ENCODE assay signal across 4 fruit fly cellular contexts in the genomic region with DNA sequence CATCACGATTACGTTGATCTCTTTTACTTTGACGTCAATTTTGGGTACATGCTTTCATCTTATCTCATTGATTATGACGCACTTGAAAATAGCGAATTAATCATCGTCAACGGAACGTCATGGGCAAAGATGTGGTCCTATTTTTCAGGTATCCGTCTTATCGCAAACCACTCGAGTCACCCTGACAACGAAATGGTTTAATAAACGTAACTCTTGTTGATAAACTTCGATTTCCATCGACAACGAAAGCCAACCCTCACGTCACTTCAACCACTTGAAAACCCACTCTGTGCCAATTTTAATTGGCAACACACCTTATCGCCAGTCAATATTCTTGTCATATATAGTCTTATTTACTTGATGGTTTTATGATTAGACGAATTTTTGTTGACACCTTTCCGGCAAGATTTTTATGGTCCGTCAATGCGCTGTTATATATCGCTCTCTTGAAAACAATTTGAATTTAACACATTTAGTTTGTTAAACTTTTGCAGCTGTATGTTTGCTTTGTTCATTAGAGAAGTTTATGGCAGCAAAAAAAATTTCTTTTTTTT.
TF ChIP-seq lines count a peak whose summit lies in the region.

No protein-coding gene starts in this region.

- no peak for TF ChIP-seq CTCF in whole organism, embryonic (GFP tag; optimal IDR thresholded peaks at IDR 0.05; lab: Kevin White, UChicago)

TF ChIP-seq in whole organism, adult, 20 proteins besides CTCF, POLR2A, EP300 and RAD21:
- TF ChIP-seq Clk (GFP tag; optimal IDR thresholded peaks at IDR 0.05; lab: Kevin White, UChicago) (no peak), pad (GFP tag; optimal IDR thresholded peaks at IDR 0.05; lab: Kevin White, UChicago) (no peak), CG12768 (GFP tag; optimal IDR thresholded peaks at IDR 0.05; lab: Kevin White, UChicago) (peak; percentile 1), cic (GFP tag; optimal IDR thresholded peaks at IDR 0.05; lab: Kevin White, UChicago) (peak; percentile 48)
TF ChIP-seq in whole organism, adult: peak in this region for 2.

TF ChIP-seq in whole organism, embryonic, 481 proteins besides CTCF, POLR2A, EP300 and RAD21:
- TF ChIP-seq zen (tag; optimal IDR thresholded peaks at IDR 0.05; lab: Kevin White, UChicago) (no peak), her (GFP tag; optimal IDR thresholded peaks at IDR 0.05; lab: Kevin White, UChicago) (no peak), sug (tag; optimal IDR thresholded peaks at IDR 0.05; lab: Kevin White, UChicago) (peak; percentile 60), pum (GFP tag; optimal IDR thresholded peaks at IDR 0.05; lab: Kevin White, UChicago) (no peak), Bgb (GFP tag; IDR thresholded peaks at IDR 0.05; lab: Robert Waterston, UW; ENCODE audit: partially characterized antibody) (no peak), vnd (GFP tag; IDR thresholded peaks at IDR 0.05; lab: Robert Waterston, UW; ENCODE audit: partially characterized antibody) (0 out of 3 replicates have a peak, but pooled peaks have one; percentile 39), abd-A (tag; optimal IDR thresholded peaks at IDR 0.05; lab: Kevin White, UChicago) (no peak), CG3281 (GFP tag; optimal IDR thresholded peaks at IDR 0.05; lab: Kevin White, UChicago) (peak; percentile 6), CG6813 (GFP tag; optimal IDR thresholded peaks at IDR 0.05; lab: Kevin White, UChicago) (no peak), wdn (GFP tag; IDR thresholded peaks at IDR 0.05; lab: Robert Waterston, UW) (peak; percentile 29; the same call in 1 of the 2 replicates), exex (tag; optimal IDR thresholded peaks at IDR 0.05; lab: Kevin White, UChicago) (peak; percentile 93), CG4282 (GFP tag; optimal IDR thresholded peaks at IDR 0.05; lab: Kevin White, UChicago) (no peak), CG14710 (tag; optimal IDR thresholded peaks at IDR 0.05; lab: Kevin White, UChicago) (no peak), CG2678 (tag; optimal IDR thresholded peaks at IDR 0.05; lab: Kevin White, UChicago) (peak; percentile 15), grn (GFP tag; optimal IDR thresholded peaks at IDR 0.05; lab: Kevin White, UChicago) (peak; percentile 59), CG18599 (GFP tag; optimal IDR thresholded peaks at IDR 0.05; lab: Kevin White, UChicago) (peak; percentile 33), mirr (GFP tag; optimal IDR thresholded peaks at IDR 0.05; lab: Kevin White, UChicago) (peak; percentile 48), CG14667 (GFP tag; IDR thresholded peaks at IDR 0.05; lab: Robert Waterston, UW) (no peak), Sox102F (GFP tag; optimal IDR thresholded peaks at IDR 0.05; lab: Kevin White, UChicago) (no peak), mld (GFP tag; IDR thresholded peaks at IDR 0.05; lab: Robert Waterston, UW; ENCODE audit: partially characterized antibody) (no peak), ERR (GFP tag; optimal IDR thresholded peaks at IDR 0.05; lab: Kevin White, UChicago) (no peak), gro (GFP tag; optimal IDR thresholded peaks at IDR 0.05; lab: Kevin White, UChicago) (peak; percentile 42), CG34376 (GFP tag; optimal IDR thresholded peaks at IDR 0.05; lab: Kevin White, UChicago) (peak; percentile 69), caup (GFP tag; optimal IDR thresholded peaks at IDR 0.05; lab: Kevin White, UChicago; ENCODE audit: severe bottlenecking) (no peak)

TF ChIP-seq in whole organism, prepupa, 60 proteins besides CTCF, POLR2A, EP300 and RAD21:
- no peak for TF ChIP-seq CG3919 (GFP tag; optimal IDR thresholded peaks at IDR 0.05; lab: Kevin White, UChicago)
- TF ChIP-seq vri (GFP tag; optimal IDR thresholded peaks at IDR 0.05; lab: Kevin White, UChicago): peak; percentile 68

TF ChIP-seq in whole organism, wandering third instar larva, 38 proteins besides CTCF, POLR2A, EP300 and RAD21:
- TF ChIP-seq h (GFP tag; optimal IDR thresholded peaks at IDR 0.05; lab: Kevin White, UChicago) (peak; percentile 46), Abd-B (GFP tag; optimal IDR thresholded peaks at IDR 0.05; lab: Kevin White, UChicago) (no peak), fru (GFP tag; optimal IDR thresholded peaks at IDR 0.05; lab: Kevin White, UChicago) (peak; percentile 3), Mio (GFP tag; optimal IDR thresholded peaks at IDR 0.05; lab: Kevin White, UChicago) (no peak)
